Worm (Caenorhabditis elegans) whole organism, young adult: Measurements from ENCODE around the gene H40L08.8.

ENCODE experiments used
- F39B2.1 ChIP-seq: fragments of 200-800 bp; sonication (Bioruptor generic); IDR thresholded peaks from 2 replicates; pipeline ENCODE4 v1.3.6; 2022; ENCODE audit warnings: missing genetic modification reagents, missing genetic modification characterization, missing compliant biosample characterization
- Y67H2A.10 ChIP-seq: fragments of 200-800 bp; sonication (Bioruptor generic); conservative IDR thresholded peaks from 2 replicates; pipeline ENCODE4 v1.3.6; 2022; ENCODE audit warnings: missing genetic modification reagents, missing genetic modification characterization, missing compliant biosample characterization
- ama-1 ChIP-seq, 3 experiments: fragments of 150-350 bp in 1 of 3; sonication (generic microtip) in 2 of 3; optimal IDR thresholded peaks; 2 replicates each; lab custom pipeline; 2014 to 2018; ENCODE audit warnings: missing biosample characterization in 2 of 3, missing genetic modification characterization in 2 of 3, missing genetic modification reagents in 2 of 3
- ceh-40 ChIP-seq: fragments of 200-800 bp; sonication (Bioruptor generic); IDR thresholded peaks from 2 replicates; pipeline ENCODE4 v1.3.6; 2022; ENCODE audit warnings: missing genetic modification characterization, missing compliant biosample characterization
- nhr-80 ChIP-seq: sonication (generic microtip); optimal IDR thresholded peaks from 2 replicates; lab custom pipeline; 2016; ENCODE audit warnings: missing genetic modification characterization, missing compliant biosample characterization
- rec-8 ChIP-seq, 2 experiments: sonication (generic microtip); optimal IDR thresholded peaks; 2 replicates each; lab custom pipeline; 2016; ENCODE audit warnings: mild to moderate bottlenecking in 2 of 2, missing genetic modification characterization in 2 of 2, missing genetic modification reagents in 2 of 2, missing genotype in 2 of 2, missing biosample characterization in 1 of 2, missing compliant biosample characterization in 1 of 2, moderate library complexity in 1 of 2
- rpc-1 ChIP-seq, 2 experiments: fragments of 150-350 bp in 1 of 2; sonication (generic microtip) in 1 of 2; optimal IDR thresholded peaks; 2 replicates each; lab custom pipeline; 2014 to 2018; ENCODE audit warnings: missing biosample characterization in 1 of 2, missing genetic modification characterization in 1 of 2, missing genetic modification reagents in 1 of 2, missing genotype in 1 of 2
- ztf-26 ChIP-seq: sonication (generic microtip); optimal IDR thresholded peaks from 2 replicates; lab custom pipeline; 2017; ENCODE audit warnings: missing genetic modification characterization, missing compliant biosample characterization

- TF ChIP-seq ama-1 (optimal IDR thresholded peaks at IDR 0.05; lab: Kevin White, UChicago), result no peak
- TF ChIP-seq ama-1 (GFP tag; optimal IDR thresholded peaks at IDR 0.05; lab: Kevin White, UChicago), result no peak
- no peak for TF ChIP-seq rec-8 (tag; optimal IDR thresholded peaks at IDR 0.05; lab: Kevin White, UChicago)
- no peak for TF ChIP-seq F39B2.1 (GFP tag; lab: Robert Waterston, UW)
- TF ChIP-seq nhr-80 (tag; lab: Kevin White, UChicago), result no peak
- no peak for TF ChIP-seq rpc-1 (optimal IDR thresholded peaks at IDR 0.05; lab: Kevin White, UChicago)
- TF ChIP-seq rpc-1 (tag; optimal IDR thresholded peaks at IDR 0.05; lab: Kevin White, UChicago), result no peak
- TF ChIP-seq ceh-40 (GFP tag; lab: Robert Waterston, UW), result no peak
- TF ChIP-seq Y67H2A.10 (GFP tag; lab: Robert Waterston, UW), result no peak
- TF ChIP-seq ztf-26 (tag; lab: Kevin White, UChicago), result no peak
Measured at ce11 chrX:15055914-15056313, 21.5 kb downstream of the H40L08.8 start, which contains the start of gene H03G16.7.
